Worm (Caenorhabditis elegans): ENCODE results near the gene T21D12.12.

T21D12.12 gene

ce11 chrIV:269107-269506 is 2.9 kb downstream of the T21D12.12 start, which contains the start of gene T21D12.11:
Gene T21D12.11 (plus strand): TSS chrIV:269407.
- no peak for TF ChIP-seq unc-62 (GFP tag; optimal IDR thresholded peaks at IDR 0.05)

- no peak for TF ChIP-seq unc-62 (GFP tag; optimal IDR thresholded peaks at IDR 0.05)
Measured at ce11 chrIV:273299-273698, 7.1 kb downstream of the T21D12.12 start, which contains the start of gene srh-282. Gene srh-282 (minus strand): TSS chrIV:273399.

ce11 chrIV:274185-274584 is 7.9 kb downstream of the T21D12.12 start, which contains the start of gene sma-10:
Gene sma-10 (plus strand): TSS chrIV:274420.
- TF ChIP-seq unc-62 (GFP tag; optimal IDR thresholded peaks at IDR 0.05), result no peak

DNA sequence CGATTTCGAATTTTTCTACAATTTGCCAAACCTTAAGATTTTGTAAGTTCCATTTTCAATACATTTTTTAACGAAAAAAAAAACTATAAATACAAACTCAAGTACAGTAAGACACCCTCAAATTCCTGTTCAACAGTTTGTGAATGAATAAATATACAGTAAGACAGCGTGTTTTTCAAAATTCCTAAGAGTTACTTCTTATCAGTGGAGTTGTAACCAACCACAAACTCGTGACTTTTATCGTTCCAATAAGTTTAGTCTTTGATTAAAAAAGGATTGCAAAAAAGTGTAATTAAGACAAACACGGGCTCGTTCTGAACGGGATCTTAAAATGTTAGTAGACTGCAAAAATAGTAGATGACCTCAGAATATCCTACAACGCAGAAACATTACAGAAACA is 8.9 kb downstream of the T21D12.12 start:
- no peak for TF ChIP-seq unc-62 (GFP tag; optimal IDR thresholded peaks at IDR 0.05)

- no peak for TF ChIP-seq unc-62 (GFP tag; optimal IDR thresholded peaks at IDR 0.05)
Measured at ce11 chrIV:278284-278683, 12.0 kb downstream of the T21D12.12 start.

DNA sequence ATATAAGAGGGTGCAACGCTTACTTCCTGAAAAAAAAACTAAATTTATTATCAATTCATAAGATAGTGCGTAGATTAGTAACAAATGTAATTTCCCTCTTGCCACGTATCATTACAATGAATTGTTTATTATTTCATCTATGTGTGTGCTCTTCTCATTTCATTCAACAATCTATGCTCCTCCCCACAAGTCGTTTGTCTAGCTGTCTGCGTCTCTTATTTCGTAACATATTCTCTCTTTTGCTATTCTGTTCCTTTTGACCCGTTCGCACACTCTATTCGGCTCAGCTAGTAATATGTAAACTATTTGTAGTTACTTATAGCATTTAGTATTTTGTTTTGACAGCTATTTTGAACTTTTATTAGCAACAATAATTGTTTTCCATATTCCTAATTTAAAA is 15.8 kb downstream of the T21D12.12 start:
- TF ChIP-seq unc-62 (GFP tag; optimal IDR thresholded peaks at IDR 0.05), result no peak

- no peak for TF ChIP-seq unc-62 (GFP tag; optimal IDR thresholded peaks at IDR 0.05)
Measured at ce11 chrIV:283347-283746, 17.1 kb downstream of the T21D12.12 start, which contains the start of gene best-19. Gene best-19 (plus strand): TSS chrIV:283647.

ce11 chrIV:288027-288426 is 21.8 kb downstream of the T21D12.12 start, which contains the start of gene T21D12.14:
Gene T21D12.14 (minus strand): TSS chrIV:288127.
- no peak for TF ChIP-seq unc-62 (GFP tag; optimal IDR thresholded peaks at IDR 0.05)

- TF ChIP-seq unc-62 (GFP tag; optimal IDR thresholded peaks at IDR 0.05), result no peak
Measured at ce11 chrIV:290387-290786, 24.1 kb downstream of the T21D12.12 start.

DNA sequence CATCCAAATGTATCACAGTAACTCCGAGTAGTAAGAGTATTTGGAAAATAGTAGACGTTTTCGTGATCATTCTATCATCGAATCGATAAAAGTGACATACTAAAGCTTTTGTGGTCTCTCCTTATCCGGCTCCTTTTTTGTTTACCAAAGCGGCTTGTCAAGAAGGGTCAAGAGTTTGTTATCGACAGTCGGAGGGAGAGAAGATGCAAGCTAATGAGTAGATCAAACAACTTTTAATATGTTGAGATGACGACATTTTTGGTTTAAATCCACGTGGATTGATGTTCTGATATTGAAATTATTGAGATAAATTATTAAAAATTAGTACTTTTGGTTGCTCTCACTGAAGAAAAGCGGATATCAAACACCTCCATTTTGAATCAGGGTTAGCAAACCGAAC is 25.1 kb downstream of the T21D12.12 start, which contains the start of gene T21D12.7:
T21D12.7 (minus strand) TSS at position 101 of the 400 bp plus-strand sequence.
- no peak for TF ChIP-seq unc-62 (GFP tag; optimal IDR thresholded peaks at IDR 0.05)

DNA sequence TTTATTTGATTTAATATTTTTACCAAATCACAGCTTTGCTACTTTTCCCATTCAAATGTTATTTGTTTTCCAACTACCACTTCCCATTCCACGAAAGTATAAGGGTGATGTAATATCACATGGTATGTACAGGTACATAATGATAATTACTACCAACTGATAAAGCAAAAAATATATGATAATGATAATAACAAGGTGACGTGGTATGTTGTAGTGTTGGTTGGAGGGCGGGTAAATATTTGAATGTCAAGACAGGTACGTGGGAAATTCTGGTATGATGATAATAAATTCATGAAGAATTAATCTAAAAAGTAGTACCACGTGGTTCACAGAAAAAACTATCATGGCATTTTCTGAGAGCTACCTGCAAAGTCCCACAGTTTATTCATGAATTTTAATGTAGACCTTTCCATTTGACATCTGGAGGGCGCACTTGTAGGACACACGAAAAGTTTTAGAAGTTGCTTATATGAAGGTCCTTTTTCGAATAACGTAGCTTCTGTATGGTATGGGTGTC is 25.7 kb downstream of the T21D12.12 start:
- no peak for TF ChIP-seq unc-62 (GFP tag; optimal IDR thresholded peaks at IDR 0.05)

ce11 chrIV:293163-293755 is 27.0 kb downstream of the T21D12.12 start:
- TF ChIP-seq unc-62 (GFP tag; optimal IDR thresholded peaks at IDR 0.05), result no peak

- TF ChIP-seq unc-62 (GFP tag; optimal IDR thresholded peaks at IDR 0.05), result no peak
Measured at ce11 chrIV:293995-294700, 27.9 kb downstream of the T21D12.12 start.

ce11 chrIV:294737-295136 is 28.5 kb downstream of the T21D12.12 start:
- no peak for TF ChIP-seq unc-62 (GFP tag; optimal IDR thresholded peaks at IDR 0.05)

DNA sequence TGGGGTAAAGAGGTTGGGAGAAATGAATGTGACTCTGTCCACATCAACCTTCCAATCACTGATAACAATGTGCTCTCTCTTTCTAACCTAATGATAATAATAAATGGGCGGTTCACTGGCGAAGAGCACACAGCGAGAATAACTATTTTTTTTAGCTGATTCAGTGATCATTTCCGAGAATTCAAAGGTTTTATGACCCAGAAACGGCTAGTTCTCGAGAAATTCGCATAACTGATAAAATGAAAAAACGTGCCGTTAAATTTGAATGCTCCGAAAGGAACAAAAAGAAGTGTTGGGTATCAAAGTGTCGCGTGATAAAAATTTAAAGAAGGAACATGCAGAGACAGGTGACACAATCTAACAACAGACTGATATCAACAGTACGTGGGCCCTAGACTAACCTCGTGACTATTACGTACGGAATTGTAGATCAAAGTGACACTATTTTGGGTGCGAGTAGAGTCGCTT is 29.5 kb downstream of the T21D12.12 start:
- TF ChIP-seq unc-62 (GFP tag; optimal IDR thresholded peaks at IDR 0.05), result no peak

DNA sequence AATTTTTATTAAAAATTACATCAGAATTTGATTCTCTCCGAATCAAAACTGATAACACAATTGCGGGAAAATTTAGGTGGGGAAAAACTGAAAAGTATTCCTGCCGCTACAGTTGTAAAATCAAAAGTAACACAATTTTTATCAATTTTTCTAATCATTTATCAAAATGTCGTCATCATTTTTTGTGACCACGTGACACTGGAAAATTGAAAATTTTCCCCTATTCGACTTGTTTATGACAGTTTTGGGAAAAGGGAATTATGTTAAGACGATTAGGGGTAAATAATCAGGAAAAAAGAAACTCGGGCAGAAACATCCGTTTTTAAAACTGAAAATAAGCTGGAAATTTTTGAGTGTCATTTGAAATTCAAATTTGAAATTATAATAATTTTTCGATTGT is 30.6 kb downstream of the T21D12.12 start:
- TF ChIP-seq unc-62 (GFP tag; optimal IDR thresholded peaks at IDR 0.05), result no peak

DNA sequence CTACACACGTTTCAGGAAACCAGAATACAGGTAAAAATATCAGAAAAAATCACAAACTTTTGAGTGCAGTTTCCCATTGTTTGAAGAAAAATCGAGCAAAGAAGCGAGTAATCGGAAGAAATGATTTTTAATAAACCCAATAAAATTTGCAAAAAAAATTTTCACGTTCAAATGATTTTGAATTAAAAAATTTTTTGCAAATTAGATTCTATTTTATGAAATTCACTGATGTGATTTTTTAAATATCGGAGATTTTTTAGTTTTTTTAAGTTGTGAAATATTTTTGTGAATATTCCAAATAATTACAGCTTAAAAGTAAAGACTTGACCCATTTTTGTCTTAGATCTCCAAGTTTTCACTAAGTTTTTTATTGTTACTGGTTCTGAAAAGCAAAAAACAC is 32.0 kb downstream of the T21D12.12 start, which contains the start of gene pnp-1:
pnp-1 (minus strand) TSS at position 101 of the 400 bp plus-strand sequence.
- no peak for TF ChIP-seq unc-62 (GFP tag; optimal IDR thresholded peaks at IDR 0.05)
